Worm (Caenorhabditis elegans) whole organism, mixed stage, embryonic: Measurements from ENCODE around the gene ZK686.1.

Experiments used
- lin-32 ChIP-seq: fragments of 200-800 bp; sonication (Bioruptor generic); optimal IDR thresholded peaks from 2 replicates; lab custom pipeline; 2018; ENCODE audit warnings: mild to moderate bottlenecking, missing genetic modification characterization, missing compliant biosample characterization
- nhr-28 ChIP-seq: fragments of 150-350 bp; optimal IDR thresholded peaks from 2 replicates; lab custom pipeline; 2014; ENCODE audit warnings: missing biosample characterization, missing genetic modification characterization

ce11 chrIII:7809033-7809432 is 36.1 kb downstream of the ZK686.1 start:
- TF ChIP-seq lin-32 (GFP tag; lab: Kevin White, UChicago) (no peak), nhr-28 (tag; lab: Kevin White, UChicago) (no peak)
